Worm (Caenorhabditis elegans) whole organism, L3 larva: ENCODE data around the gene adh-1.

Experiments used
- R02D3.7 ChIP-seq: fragments of 150-350 bp; optimal IDR thresholded peaks from 2 replicates; lab custom pipeline; 2014; ENCODE audit warnings: missing biosample characterization, missing genetic modification characterization
- ZK546.5 ChIP-seq: sonication (generic microtip); optimal IDR thresholded peaks from 2 replicates; lab custom pipeline; 2017; ENCODE audit warnings: missing biosample characterization, missing genetic modification characterization
- aly-2 ChIP-seq: fragments of 150-350 bp; optimal IDR thresholded peaks from 2 replicates; lab custom pipeline; 2014; ENCODE audit warnings: missing biosample characterization, missing genetic modification characterization
- ama-1 ChIP-seq: fragments of 150-350 bp; optimal IDR thresholded peaks from 2 replicates; lab custom pipeline; 2018
- ceh-16 ChIP-seq: sonication (generic microtip); optimal IDR thresholded peaks from 2 replicates; lab custom pipeline; 2017; ENCODE audit warnings: missing biosample characterization, missing genetic modification characterization
- ceh-28 ChIP-seq: fragments of 150-350 bp; optimal IDR thresholded peaks from 2 replicates; lab custom pipeline; 2014; ENCODE audit warnings: missing biosample characterization, missing genetic modification reagents, missing genetic modification characterization
- ceh-82 ChIP-seq: fragments of 150-350 bp; optimal IDR thresholded peaks from 2 replicates; lab custom pipeline; 2014; ENCODE audit warnings: missing biosample characterization, missing genetic modification characterization
- ceh-9 ChIP-seq: sonication (generic microtip); optimal IDR thresholded peaks from 2 replicates; lab custom pipeline; 2018; ENCODE audit warnings: missing biosample characterization, missing genetic modification characterization
- daf-12 ChIP-seq: fragments of 150-350 bp; optimal IDR thresholded peaks from 2 replicates; lab custom pipeline; 2014; ENCODE audit warnings: missing biosample characterization, missing genetic modification reagents, missing genetic modification characterization
- egl-27 ChIP-seq: sonication (generic microtip); optimal IDR thresholded peaks from 4 replicates; lab custom pipeline; 2017; ENCODE audit warnings: missing biosample characterization, missing genetic modification reagents, missing genetic modification characterization
- egl-5 ChIP-seq: fragments of 150-350 bp; optimal IDR thresholded peaks from 2 replicates; lab custom pipeline; 2017; ENCODE audit warnings: missing biosample characterization, missing genetic modification reagents, missing genetic modification characterization, inconsistent platforms
- elt-1 ChIP-seq: fragments of 150-350 bp; optimal IDR thresholded peaks from 2 replicates; lab custom pipeline; 2014; ENCODE audit warnings: missing biosample characterization, missing genetic modification characterization
- elt-2 ChIP-seq: sonication (generic microtip); optimal IDR thresholded peaks from 2 replicates; lab custom pipeline; 2016; ENCODE audit warnings: missing genetic modification reagents, mild to moderate bottlenecking, missing genetic modification characterization, missing compliant biosample characterization
- elt-3 ChIP-seq, 3 experiments: fragments of 150-350 bp in 1 of 3; sonication (generic microtip) in 2 of 3; optimal IDR thresholded peaks; 2 replicates in 2 of 3; 4 replicates in 1 of 3; lab custom pipeline; 2014 to 2017; ENCODE audit warnings: missing biosample characterization in 3 of 3, missing genetic modification characterization in 3 of 3
- eor-1 ChIP-seq, 2 experiments: fragments of 150-350 bp; optimal IDR thresholded peaks; 2 replicates each; lab custom pipeline; 2014 to 2018; ENCODE audit warnings: missing biosample characterization in 2 of 2, missing genetic modification characterization in 2 of 2
- fkh-10 ChIP-seq: sonication (generic microtip); optimal IDR thresholded peaks from 2 replicates; lab custom pipeline; 2017; ENCODE audit warnings: missing biosample characterization, missing genetic modification reagents, missing genetic modification characterization
- fkh-2 ChIP-seq: fragments of 150-350 bp; optimal IDR thresholded peaks from 2 replicates; lab custom pipeline; 2014; ENCODE audit warnings: missing biosample characterization, missing genetic modification reagents, missing genetic modification characterization
- fos-1 ChIP-seq: fragments of 150-350 bp; optimal IDR thresholded peaks from 2 replicates; lab custom pipeline; 2014; ENCODE audit warnings: missing biosample characterization, missing genetic modification characterization
- hmg-11 ChIP-seq: sonication (generic microtip); optimal IDR thresholded peaks from 2 replicates; lab custom pipeline; 2016; ENCODE audit warnings: missing genetic modification characterization, missing compliant biosample characterization
- jun-1 ChIP-seq: fragments of 150-350 bp; optimal IDR thresholded peaks from 2 replicates; lab custom pipeline; 2014; ENCODE audit warnings: missing biosample characterization, missing genetic modification reagents, missing genetic modification characterization
- lin-15B ChIP-seq: fragments of 150-350 bp; optimal IDR thresholded peaks from 2 replicates; lab custom pipeline; 2014; ENCODE audit warnings: missing biosample characterization, missing genetic modification characterization
- lin-39 ChIP-seq: fragments of 150-350 bp; optimal IDR thresholded peaks from 2 replicates; lab custom pipeline; 2018; ENCODE audit warnings: missing biosample characterization, missing genetic modification reagents, missing genetic modification characterization
- lsy-12 ChIP-seq: sonication (generic microtip); optimal IDR thresholded peaks from 2 replicates; lab custom pipeline; 2016; ENCODE audit warnings: mild to moderate bottlenecking, missing genetic modification characterization, missing compliant biosample characterization
- mdl-1 ChIP-seq: fragments of 150-350 bp; optimal IDR thresholded peaks from 2 replicates; lab custom pipeline; 2014; ENCODE audit warnings: missing biosample characterization, missing genetic modification characterization
- mml-1 ChIP-seq: fragments of 150-350 bp; sonication (generic microtip); optimal IDR thresholded peaks from 3 replicates; lab custom pipeline; 2014; ENCODE audit warnings: missing biosample characterization, missing genetic modification characterization
- nfya-1 ChIP-seq: sonication (generic microtip); optimal IDR thresholded peaks from 2 replicates; lab custom pipeline; 2017; ENCODE audit warnings: missing genetic modification characterization, mild to moderate bottlenecking, missing compliant biosample characterization, antibody characterized with exemption, moderate library complexity; ENCODE audit not compliant: insufficient read depth
- nhr-11 ChIP-seq: fragments of 150-350 bp; optimal IDR thresholded peaks from 2 replicates; lab custom pipeline; 2014; ENCODE audit warnings: missing biosample characterization, missing genetic modification characterization
- nhr-12 ChIP-seq: fragments of 150-350 bp; optimal IDR thresholded peaks from 2 replicates; lab custom pipeline; 2014; ENCODE audit warnings: missing biosample characterization, missing genetic modification characterization
- nhr-23 ChIP-seq: fragments of 150-350 bp; optimal IDR thresholded peaks from 2 replicates; lab custom pipeline; 2014; ENCODE audit warnings: missing biosample characterization, missing genetic modification reagents, missing genetic modification characterization
- nhr-237 ChIP-seq: fragments of 150-350 bp; optimal IDR thresholded peaks from 2 replicates; lab custom pipeline; 2014; ENCODE audit warnings: missing biosample characterization, missing genetic modification characterization
- nhr-25 ChIP-seq: sonication (generic microtip); optimal IDR thresholded peaks from 2 replicates; lab custom pipeline; 2017; ENCODE audit warnings: missing biosample characterization, missing genetic modification characterization
- nhr-28 ChIP-seq: fragments of 150-350 bp; optimal IDR thresholded peaks from 2 replicates; lab custom pipeline; 2014; ENCODE audit warnings: missing biosample characterization, missing genetic modification characterization
- nhr-43 ChIP-seq: sonication (generic microtip); optimal IDR thresholded peaks from 2 replicates; lab custom pipeline; 2016; ENCODE audit warnings: mild to moderate bottlenecking, missing genetic modification characterization, missing compliant biosample characterization; ENCODE audit not compliant: poor library complexity, severe bottlenecking
- nhr-67 ChIP-seq: fragments of 150-350 bp; optimal IDR thresholded peaks from 2 replicates; lab custom pipeline; 2014; ENCODE audit warnings: missing biosample characterization, missing genetic modification characterization
- nhr-76 ChIP-seq: fragments of 150-350 bp; sonication (generic microtip); optimal IDR thresholded peaks from 5 replicates; lab custom pipeline; 2014; ENCODE audit warnings: missing biosample characterization, missing genetic modification characterization
- nhr-77 ChIP-seq: fragments of 150-350 bp; optimal IDR thresholded peaks from 2 replicates; lab custom pipeline; 2014; ENCODE audit warnings: missing biosample characterization, missing genetic modification characterization
- pha-4 ChIP-seq: fragments of 150-350 bp; optimal IDR thresholded peaks from 2 replicates; lab custom pipeline; 2014; ENCODE audit warnings: missing biosample characterization, missing genetic modification reagents, missing genetic modification characterization
- pqm-1 ChIP-seq: fragments of 150-350 bp; optimal IDR thresholded peaks from 2 replicates; lab custom pipeline; 2017; ENCODE audit warnings: missing biosample characterization, missing genetic modification characterization, inconsistent platforms
- sea-2 ChIP-seq: fragments of 150-350 bp; sonication (generic microtip); optimal IDR thresholded peaks from 4 replicates; lab custom pipeline; 2014; ENCODE audit warnings: missing biosample characterization, missing genetic modification reagents, missing genetic modification characterization
- skn-1 ChIP-seq: fragments of 150-350 bp; optimal IDR thresholded peaks from 2 replicates; lab custom pipeline; 2014; ENCODE audit warnings: missing biosample characterization, missing genetic modification characterization
- snpc-4 ChIP-seq: fragments of 150-350 bp; optimal IDR thresholded peaks from 2 replicates; lab custom pipeline; 2014; ENCODE audit warnings: missing biosample characterization, missing genetic modification characterization
- tbx-2 ChIP-seq: sonication (generic microtip); optimal IDR thresholded peaks from 2 replicates; lab custom pipeline; 2016; ENCODE audit warnings: mild to moderate bottlenecking, missing genetic modification characterization, missing compliant biosample characterization
- unc-39 ChIP-seq: sonication (generic microtip); optimal IDR thresholded peaks from 4 replicates; lab custom pipeline; 2017; ENCODE audit warnings: missing biosample characterization, missing genetic modification characterization
- unc-62 ChIP-seq: fragments of 150-350 bp; sonication (generic microtip); optimal IDR thresholded peaks from 4 replicates; lab custom pipeline; 2014; ENCODE audit warnings: missing biosample characterization, missing genetic modification reagents, missing genetic modification characterization
- zag-1 ChIP-seq: fragments of 150-350 bp; optimal IDR thresholded peaks from 2 replicates; lab custom pipeline; 2014; ENCODE audit warnings: missing biosample characterization, missing genetic modification characterization
- ztf-11 ChIP-seq: fragments of 150-350 bp; optimal IDR thresholded peaks from 2 replicates; lab custom pipeline; 2014; ENCODE audit warnings: missing biosample characterization, missing genetic modification characterization
- ztf-4 ChIP-seq: fragments of 150-350 bp; optimal IDR thresholded peaks from 2 replicates; lab custom pipeline; 2014; ENCODE audit warnings: missing biosample characterization, missing genetic modification characterization

adh-1 gene

DNA sequence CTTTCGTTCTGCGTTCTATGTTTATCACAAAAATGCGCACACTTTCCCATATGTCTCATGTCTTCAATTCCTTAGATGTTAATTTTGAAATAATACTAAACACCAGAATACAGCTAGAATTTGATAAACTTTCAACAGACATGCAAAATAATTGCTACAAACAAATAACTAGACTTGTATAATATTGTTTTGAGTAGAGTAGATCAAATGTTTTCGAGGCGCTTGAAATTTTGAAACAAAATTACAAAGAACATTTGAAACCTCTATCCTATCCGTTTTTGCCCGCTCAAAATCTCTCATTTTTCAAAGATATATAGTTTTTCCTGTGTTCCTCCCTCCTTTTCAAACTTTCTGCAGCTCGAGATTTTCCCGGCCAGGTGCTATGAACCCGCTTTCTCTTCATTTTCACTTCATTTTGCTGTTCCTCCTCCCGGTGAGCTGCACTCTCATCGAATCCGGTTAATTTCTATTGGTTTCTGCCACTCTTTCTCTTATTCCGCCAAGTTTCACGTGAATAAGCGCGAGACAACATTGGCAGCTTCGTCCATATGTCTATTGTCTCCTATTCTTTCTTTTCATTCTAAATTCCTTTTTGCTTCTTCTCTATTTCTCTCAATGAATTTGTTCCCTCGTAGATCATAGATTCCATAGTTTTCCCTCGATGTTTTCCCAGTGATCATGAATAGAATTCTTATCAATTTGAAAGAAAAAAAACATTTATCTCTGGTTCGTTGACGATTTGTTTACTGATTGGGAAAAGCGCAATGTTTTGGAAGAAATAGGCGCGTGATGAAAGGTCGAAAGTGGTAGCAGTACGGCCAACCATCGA is 33.9 kb downstream of the adh-1 start:
- no peak for TF ChIP-seq elt-1 (tag; lab: Kevin White, UChicago)
- no peak for TF ChIP-seq nhr-23 (tag; lab: Kevin White, UChicago)
- no peak for TF ChIP-seq nhr-76 (tag; lab: Kevin White, UChicago)
- peak; percentile 53 for TF ChIP-seq nhr-25 (tag; lab: Kevin White, UChicago)
- no peak for TF ChIP-seq eor-1 (tag; optimal IDR thresholded peaks at IDR 0.05; lab: Kevin White, UChicago)
- TF ChIP-seq tbx-2 (tag; lab: Kevin White, UChicago), result no peak
- peak; percentile 39 for TF ChIP-seq nfya-1 (tag; lab: Kevin White, UChicago)
- peak; percentile 4 for TF ChIP-seq pqm-1 (tag; lab: Kevin White, UChicago)
- TF ChIP-seq R02D3.7 (tag; lab: Kevin White, UChicago), result no peak
- TF ChIP-seq fkh-10 (GFP tag; lab: Kevin White, UChicago), result no peak
- no peak for TF ChIP-seq lsy-12 (tag; lab: Kevin White, UChicago)
- no peak for TF ChIP-seq fos-1 (tag; lab: Kevin White, UChicago)
- peak; percentile 59 for TF ChIP-seq elt-2 (tag; lab: Kevin White, UChicago)
- no peak for TF ChIP-seq unc-39 (tag; lab: Kevin White, UChicago)
- TF ChIP-seq hmg-11 (tag; lab: Kevin White, UChicago), result no peak
- TF ChIP-seq mml-1, result peak; percentile 63
- TF ChIP-seq mdl-1 (tag; lab: Kevin White, UChicago), result no peak
- no peak for TF ChIP-seq daf-12 (tag; lab: Kevin White, UChicago)
- TF ChIP-seq jun-1, result peak; percentile 7
- no peak for TF ChIP-seq lin-15B
- TF ChIP-seq nhr-28, result no peak
- no peak for TF ChIP-seq ceh-9
- no peak for TF ChIP-seq nhr-43
- TF ChIP-seq ceh-28 (tag; lab: Kevin White, UChicago), result peak; percentile 1
- no peak for TF ChIP-seq ztf-4 (tag; lab: Kevin White, UChicago)
- no peak for TF ChIP-seq egl-27 (tag; lab: Kevin White, UChicago)
- no peak for TF ChIP-seq ztf-11 (tag; lab: Kevin White, UChicago)
- no peak for TF ChIP-seq nhr-237 (tag; lab: Kevin White, UChicago)
- no peak for TF ChIP-seq egl-5 (tag; lab: Kevin White, UChicago)
- TF ChIP-seq sea-2 (GFP tag; lab: Kevin White, UChicago), result no peak
- TF ChIP-seq ceh-82 (tag; lab: Kevin White, UChicago), result no peak
- peak; percentile 61 for TF ChIP-seq pha-4 (tag; lab: Kevin White, UChicago)
- TF ChIP-seq skn-1 (tag; lab: Kevin White, UChicago), result no peak
- TF ChIP-seq nhr-67 (tag; lab: Kevin White, UChicago), result no peak
- no peak for TF ChIP-seq unc-62 (GFP tag; lab: Kevin White, UChicago)
- no peak for TF ChIP-seq zag-1 (tag; lab: Kevin White, UChicago)
- TF ChIP-seq ceh-16 (tag; lab: Kevin White, UChicago), result no peak
- TF ChIP-seq elt-3 (tag; optimal IDR thresholded peaks at IDR 0.05; lab: Kevin White, UChicago), result no peak
- TF ChIP-seq fkh-2 (tag; lab: Kevin White, UChicago), result no peak
- TF ChIP-seq snpc-4 (tag; lab: Kevin White, UChicago), result no peak
- no peak for TF ChIP-seq aly-2 (tag; lab: Kevin White, UChicago)
- peak; percentile 61 for TF ChIP-seq ama-1
- TF ChIP-seq nhr-77 (tag; lab: Kevin White, UChicago), result no peak
- no peak for TF ChIP-seq nhr-12
- TF ChIP-seq ZK546.5 (tag; lab: Kevin White, UChicago), result no peak
- TF ChIP-seq lin-39, result no peak
- TF ChIP-seq nhr-11 (tag; lab: Kevin White, UChicago), result no peak
